Fruit fly (Drosophila melanogaster) whole organism, embryonic: Measurements from ENCODE around the gene Dif.

ENCODE experiments used
- C15 ChIP-seq: fragments of 200-800 bp; sonication (Bioruptor generic); IDR thresholded peaks from 3 replicates; pipeline ENCODE4 v1.3.6; 2022; ENCODE audit warnings: missing biosample characterization, missing genetic modification characterization
- CG11696 ChIP-seq: fragments of 200-800 bp; sonication (Bioruptor generic); IDR thresholded peaks from 2 replicates; pipeline ENCODE4 v1.3.6; 2022; ENCODE audit warnings: missing biosample characterization, missing genetic modification characterization
- CG16815 ChIP-seq: fragments of 200-800 bp; sonication (Bioruptor generic); optimal IDR thresholded peaks from 3 replicates; lab custom pipeline; 2017; ENCODE audit warnings: missing biosample characterization, mild to moderate bottlenecking, missing genetic modification characterization
- CG17568 ChIP-seq: fragments of 200-800 bp; sonication (Bioruptor generic); optimal IDR thresholded peaks from 2 replicates; lab custom pipeline; 2018; ENCODE audit warnings: missing biosample characterization, mild to moderate bottlenecking, missing genetic modification characterization, moderate library complexity
- CG17802 ChIP-seq: fragments of 200-800 bp; sonication (Bioruptor generic); optimal IDR thresholded peaks from 2 replicates; lab custom pipeline; 2018; ENCODE audit warnings: missing biosample characterization, mild to moderate bottlenecking, missing genetic modification characterization, moderate library complexity
- CG2116 ChIP-seq: fragments of 200-800 bp; sonication (Bioruptor generic); optimal IDR thresholded peaks from 3 replicates; lab custom pipeline; 2018; ENCODE audit warnings: missing biosample characterization, mild to moderate bottlenecking, missing genetic modification characterization
- CG30431 ChIP-seq: fragments of 200-800 bp; sonication (Bioruptor generic); optimal IDR thresholded peaks from 2 replicates; lab custom pipeline; 2017; ENCODE audit warnings: missing biosample characterization, missing genetic modification characterization
- CG31224 ChIP-seq: fragments of 200-800 bp; sonication (Bioruptor generic); IDR thresholded peaks from 2 replicates; pipeline ENCODE4 v1.3.6; 2022; ENCODE audit warnings: missing biosample characterization, missing genetic modification characterization
- CG34422 ChIP-seq: fragments of 200-800 bp; sonication (Bioruptor generic); IDR thresholded peaks from 3 replicates; pipeline ENCODE4 v1.3.6; 2022; ENCODE audit warnings: missing biosample characterization, missing genetic modification characterization
- CG4360 ChIP-seq: fragments of 200-800 bp; sonication (Bioruptor generic); IDR thresholded peaks from 2 replicates; pipeline ENCODE4 v1.3.6; 2022; ENCODE audit warnings: missing biosample characterization, missing genetic modification characterization
- CG6854 ChIP-seq: fragments of 200-800 bp; sonication (Bioruptor generic); optimal IDR thresholded peaks from 3 replicates; lab custom pipeline; 2017; ENCODE audit warnings: missing biosample characterization, mild to moderate bottlenecking, missing genetic modification characterization
- CG7745 ChIP-seq: fragments of 200-800 bp; sonication (Bioruptor generic); optimal IDR thresholded peaks from 2 replicates; lab custom pipeline; 2018; ENCODE audit warnings: missing biosample characterization, mild to moderate bottlenecking, missing genetic modification characterization, moderate library complexity
- CG7963 ChIP-seq: fragments of 200-800 bp; sonication (Bioruptor generic); IDR thresholded peaks from 3 replicates; pipeline ENCODE4 v1.3.6; 2022; ENCODE audit warnings: missing biosample characterization, missing genetic modification characterization; ENCODE audit not compliant: partially characterized antibody
- CG7987 ChIP-seq: fragments of 200-800 bp; sonication (Bioruptor generic); optimal IDR thresholded peaks from 2 replicates; lab custom pipeline; 2018; ENCODE audit warnings: missing biosample characterization, mild to moderate bottlenecking, missing genetic modification characterization, moderate library complexity
- CG9797 ChIP-seq: fragments of 200-800 bp; sonication (Bioruptor generic); optimal IDR thresholded peaks from 3 replicates; lab custom pipeline; 2018; ENCODE audit warnings: missing biosample characterization, mild to moderate bottlenecking, missing genetic modification characterization
- Dfd ChIP-seq, 2 experiments: fragments of >200 bp; optimal IDR thresholded peaks; 2 replicates each; lab custom pipeline; 2017; ENCODE audit warnings: missing biosample characterization in 2 of 2, missing genetic modification characterization in 2 of 2
- GATAe ChIP-seq: fragments of 200-800 bp; sonication (Bioruptor generic); conservative IDR thresholded peaks from 2 replicates; pipeline ENCODE4 v1.3.6; 2022; ENCODE audit warnings: missing biosample characterization, missing genetic modification characterization
- HLH3B ChIP-seq: fragments of 200-800 bp; sonication (Bioruptor generic); IDR thresholded peaks from 2 replicates; pipeline ENCODE4 v1.3.6; 2022; ENCODE audit warnings: missing biosample characterization, missing genetic modification characterization
- HLH54F ChIP-seq: fragments of 200-800 bp; sonication (Bioruptor generic); optimal IDR thresholded peaks from 3 replicates; lab custom pipeline; 2016; ENCODE audit warnings: missing biosample characterization, missing genetic modification characterization
- Hand ChIP-seq: fragments of 200-800 bp; sonication (Bioruptor generic); optimal IDR thresholded peaks from 2 replicates; lab custom pipeline; 2017; ENCODE audit warnings: mild to moderate bottlenecking, missing biosample characterization, missing genetic modification reagents, missing genetic modification characterization
- Hr51 ChIP-seq, 2 experiments: fragments of 200-800 bp; sonication (Bioruptor generic); optimal IDR thresholded peaks; 2 replicates in 1 of 2; 3 replicates in 1 of 2; lab custom pipeline; 2016 to 2018; ENCODE audit warnings: missing biosample characterization in 2 of 2, missing genetic modification characterization in 2 of 2, mild to moderate bottlenecking in 1 of 2, moderate library complexity in 1 of 2
- Hsf ChIP-seq: fragments of 200-800 bp; sonication (Bioruptor generic); optimal IDR thresholded peaks from 3 replicates; lab custom pipeline; 2016; ENCODE audit warnings: missing biosample characterization, missing genetic modification characterization
- MBD-R2 ChIP-seq: fragments of 200-800 bp; sonication (Bioruptor generic); IDR thresholded peaks from 2 replicates; pipeline ENCODE4 v1.3.6; 2022; ENCODE audit warnings: missing biosample characterization, missing genetic modification characterization
- Med ChIP-seq: fragments of 200-800 bp; sonication (Bioruptor generic); peaks from one replicate; lab custom pipeline; 2016; ENCODE audit warnings: missing biosample characterization, missing genetic modification characterization, mild to moderate bottlenecking, inconsistent platforms, moderate library complexity
- NC2β ChIP-seq: fragments of 200-800 bp; sonication (Bioruptor generic); optimal IDR thresholded peaks from 2 replicates; lab custom pipeline; 2016; ENCODE audit warnings: missing biosample characterization, missing genetic modification characterization
- Oaz ChIP-seq: fragments of 200-800 bp; sonication (Bioruptor generic); IDR thresholded peaks from 2 replicates; pipeline ENCODE4 v1.3.6; 2022; ENCODE audit warnings: missing biosample characterization, missing genetic modification characterization
- Pdp1 ChIP-seq, 2 experiments: fragments of 200-800 bp; sonication (Bioruptor generic); optimal IDR thresholded peaks; 3 replicates each; lab custom pipeline; 2016; ENCODE audit warnings: missing biosample characterization in 2 of 2, missing genetic modification characterization in 2 of 2, mild to moderate bottlenecking in 1 of 2, moderate library complexity in 1 of 2
- Ptx1 ChIP-seq: fragments of 200-800 bp; sonication (Bioruptor generic); IDR thresholded peaks from 2 replicates; pipeline ENCODE4 v1.3.6; 2022; ENCODE audit warnings: missing biosample characterization, missing genetic modification characterization
- Stat92E ChIP-seq, 3 experiments: fragments of >200 bp in 2 of 3; fragments of 200-800 bp in 1 of 3; sonication (Bioruptor generic) in 1 of 3; optimal IDR thresholded peaks; 2 replicates each; lab custom pipeline; 2017 to 2019; ENCODE audit warnings: missing biosample characterization in 3 of 3, missing genetic modification characterization in 3 of 3, mild to moderate bottlenecking in 1 of 3, moderate library complexity in 1 of 3
- al ChIP-seq: fragments of 200-800 bp; sonication (Bioruptor generic); IDR thresholded peaks from 2 replicates; pipeline ENCODE4 v1.3.6; 2022; ENCODE audit warnings: missing biosample characterization, missing genetic modification characterization
- chinmo ChIP-seq: fragments of 200-800 bp; sonication (Bioruptor generic); IDR thresholded peaks from 4 replicates; pipeline ENCODE4 v1.3.6; 2022; ENCODE audit warnings: missing biosample characterization, missing genetic modification characterization; ENCODE audit not compliant: partially characterized antibody
- emc ChIP-seq: fragments of 200-800 bp; sonication (Bioruptor generic); optimal IDR thresholded peaks from 2 replicates; lab custom pipeline; 2016; ENCODE audit warnings: missing biosample characterization, missing genetic modification characterization
- eyg ChIP-seq: fragments of 200-800 bp; sonication (Bioruptor generic); optimal IDR thresholded peaks from 3 replicates; lab custom pipeline; 2016; ENCODE audit warnings: missing biosample characterization, missing genetic modification characterization
- fd102C ChIP-seq: fragments of 200-800 bp; sonication (Bioruptor generic); optimal IDR thresholded peaks from 2 replicates; lab custom pipeline; 2018; ENCODE audit warnings: missing biosample characterization, mild to moderate bottlenecking, missing genetic modification characterization, moderate library complexity
- gsb ChIP-seq: fragments of 200-800 bp; sonication (Bioruptor generic); IDR thresholded peaks from 2 replicates; pipeline ENCODE4 v1.3.6; 2022; ENCODE audit warnings: missing biosample characterization, missing genetic modification characterization
- her ChIP-seq: fragments of 200-800 bp; sonication (Bioruptor generic); optimal IDR thresholded peaks from 2 replicates; lab custom pipeline; 2016; ENCODE audit warnings: missing biosample characterization, missing genetic modification characterization
- inv ChIP-seq: fragments of 200-800 bp; sonication (Bioruptor generic); IDR thresholded peaks from 2 replicates; pipeline ENCODE4 v1.3.6; 2022; ENCODE audit warnings: missing biosample characterization, missing genetic modification characterization; ENCODE audit not compliant: partially characterized antibody
- mirr ChIP-seq: fragments of 200-800 bp; sonication (Bioruptor generic); optimal IDR thresholded peaks from 3 replicates; lab custom pipeline; 2018; ENCODE audit warnings: missing biosample characterization, mild to moderate bottlenecking, missing genetic modification characterization
- nerfin-2 ChIP-seq: fragments of 200-800 bp; sonication (Bioruptor generic); IDR thresholded peaks from 2 replicates; pipeline ENCODE4 v1.3.6; 2022; ENCODE audit warnings: missing biosample characterization, missing genetic modification characterization; ENCODE audit not compliant: partially characterized antibody
- odd ChIP-seq: fragments of 200-800 bp; sonication (Bioruptor generic); optimal IDR thresholded peaks from 2 replicates; lab custom pipeline; 2017; ENCODE audit warnings: missing biosample characterization, mild to moderate bottlenecking, missing genetic modification characterization
- p53 ChIP-seq: fragments of 200-800 bp; sonication (Bioruptor generic); optimal IDR thresholded peaks from 2 replicates; lab custom pipeline; 2016; ENCODE audit warnings: missing biosample characterization, missing genetic modification characterization
- sc ChIP-seq, 3 experiments: fragments of >200 bp in 2 of 3; fragments of 200-800 bp in 1 of 3; sonication (Bioruptor generic) in 1 of 3; optimal IDR thresholded peaks; 2 replicates in 2 of 3; 3 replicates in 1 of 3; lab custom pipeline; 2017; ENCODE audit warnings: mild to moderate bottlenecking in 1 of 3, missing biosample characterization in 1 of 3, missing genetic modification characterization in 1 of 3, missing genetic modification reagents in 1 of 3
- ssp ChIP-seq: fragments of 200-800 bp; sonication (Bioruptor generic); IDR thresholded peaks from 2 replicates; pipeline ENCODE4 v1.3.6; 2022; ENCODE audit warnings: missing biosample characterization, missing genetic modification characterization
- sug ChIP-seq: fragments of 200-800 bp; optimal IDR thresholded peaks from 2 replicates; lab custom pipeline; 2019; ENCODE audit warnings: missing biosample characterization, mild to moderate bottlenecking, missing genetic modification characterization, moderate library complexity
- ttk ChIP-seq: fragments of 200-800 bp; sonication (Bioruptor generic); IDR thresholded peaks from 2 replicates; pipeline ENCODE4 v2.1.2; 2022; ENCODE audit warnings: missing biosample characterization, missing genetic modification characterization
- tup ChIP-seq: fragments of 200-800 bp; sonication (Bioruptor generic); optimal IDR thresholded peaks from 2 replicates; lab custom pipeline; 2016; ENCODE audit warnings: missing biosample characterization, mild to moderate bottlenecking, missing genetic modification characterization, moderate library complexity
- zen2 ChIP-seq: fragments of 200-800 bp; sonication (Bioruptor generic); IDR thresholded peaks from 3 replicates; pipeline ENCODE4 v1.3.6; 2022; ENCODE audit warnings: missing biosample characterization, missing genetic modification characterization; ENCODE audit not compliant: partially characterized antibody

Dif gene

DNA sequence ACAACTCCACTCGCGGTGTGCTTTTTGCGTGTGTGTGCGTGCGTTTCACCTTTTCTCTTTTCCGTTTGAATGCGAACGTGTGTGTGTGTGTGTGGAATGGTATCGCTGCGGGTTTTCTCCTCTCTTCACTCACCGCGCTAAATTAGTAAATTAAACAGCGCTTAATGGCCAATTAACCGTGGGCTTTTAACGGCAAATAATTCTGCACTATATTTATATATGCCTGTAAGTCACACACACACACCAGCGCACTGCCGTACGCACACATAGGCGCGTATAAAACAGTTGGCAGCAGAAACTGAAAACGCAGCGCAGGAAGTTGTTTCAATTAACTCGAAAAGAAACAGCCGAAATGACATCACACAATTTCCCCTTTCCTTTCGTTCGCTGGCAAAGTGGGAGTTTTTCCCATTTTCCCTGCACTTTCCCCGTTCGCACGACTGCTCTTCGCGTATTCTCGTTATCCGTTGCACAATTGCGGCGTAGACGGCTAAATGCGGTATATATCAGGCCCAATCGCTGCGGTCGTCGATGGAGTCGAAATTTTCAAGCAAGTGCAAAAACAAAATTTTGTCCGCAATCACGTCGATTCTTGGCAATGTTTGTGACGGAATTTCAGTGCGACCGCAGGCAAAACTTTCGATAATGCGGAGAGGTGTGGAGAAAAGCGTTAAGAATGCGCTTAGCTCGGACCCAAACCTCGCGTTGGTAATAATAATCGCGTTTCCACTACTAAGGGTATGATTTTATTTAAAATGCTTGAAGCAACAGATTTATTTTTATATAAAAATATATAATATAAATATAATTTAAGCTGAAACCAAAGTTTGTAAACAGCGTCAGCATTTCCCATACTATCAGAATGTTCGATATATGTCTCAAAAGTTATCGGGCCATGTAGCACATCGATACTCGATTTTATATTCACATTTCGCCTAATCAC, 39.9 kb upstream of the Dif start, which contains the start of gene BicD (continued):
- TF ChIP-seq sc (optimal IDR thresholded peaks at IDR 0.05; lab: Kevin White, UChicago) (no peak), sc (GFP tag; optimal IDR thresholded peaks at IDR 0.05; lab: Kevin White, UChicago) (no peak), CG7963 (GFP tag; lab: Robert Waterston, UW) (0 out of 3 replicates have a peak, but pooled peaks have one; percentile 9), p53 (GFP tag; lab: Kevin White, UChicago) (peak; percentile 66), Ptx1 (GFP tag; lab: Robert Waterston, UW) (no peak), zen2 (GFP tag; lab: Robert Waterston, UW) (peak; percentile 50; the same call in 1 of the 3 replicates), Stat92E (GFP tag; optimal IDR thresholded peaks at IDR 0.05; lab: Kevin White, UChicago) (peak in 1 of 3 experiments; percentile 17), fd102C (GFP tag; lab: Kevin White, UChicago) (no peak), CG2116 (GFP tag; lab: Kevin White, UChicago) (peak; percentile 87), eyg (GFP tag; lab: Kevin White, UChicago) (no peak), her (GFP tag; lab: Kevin White, UChicago) (no peak), CG34422 (peak; percentile 59; the same call in 1 of the 3 replicates), chinmo (GFP tag; lab: Robert Waterston, UW) (0 out of 4 replicates have a peak, but pooled peaks have one; percentile 62), nerfin-2 (GFP tag; lab: Robert Waterston, UW) (peak; percentile 45), CG4360 (GFP tag; lab: Robert Waterston, UW) (no peak), NC2β (GFP tag; lab: Kevin White, UChicago) (no peak), CG6854 (GFP tag; lab: Kevin White, UChicago) (no peak), emc (GFP tag; lab: Kevin White, UChicago) (no peak), ssp (GFP tag; lab: Robert Waterston, UW) (peak; percentile 71), CG7987 (GFP tag; lab: Kevin White, UChicago) (no peak), MBD-R2 (peak; percentile 52), CG17802 (tag; lab: Kevin White, UChicago) (peak; percentile 46), sug (tag; lab: Kevin White, UChicago) (peak; percentile 30), CG30431 (GFP tag; lab: Kevin White, UChicago) (no peak), Med (GFP tag; lab: Kevin White, UChicago) (peak; percentile 76), HLH3B (no peak), gsb (no peak), CG17568 (GFP tag; lab: Kevin White, UChicago) (no peak), Hand (GFP tag; lab: Kevin White, UChicago) (no peak), al (GFP tag; lab: Robert Waterston, UW) (no peak), odd (peak; percentile 31), HLH54F (GFP tag; lab: Kevin White, UChicago) (no peak), tup (GFP tag; lab: Kevin White, UChicago) (no peak), C15 (no peak), ttk (GFP tag; lab: Robert Waterston, UW) (no peak), mirr (GFP tag; lab: Kevin White, UChicago) (no peak), CG7745 (tag; lab: Kevin White, UChicago) (peak; percentile 9), CG16815 (GFP tag; lab: Kevin White, UChicago) (no peak), Oaz (GFP tag; lab: Robert Waterston, UW) (no peak), CG11696 (no peak), GATAe (no peak), Hsf (no peak), Hr51 (GFP tag; optimal IDR thresholded peaks at IDR 0.05; lab: Kevin White, UChicago) (no peak), CG31224 (GFP tag; lab: Robert Waterston, UW) (no peak), CG9797 (GFP tag; lab: Kevin White, UChicago) (peak; percentile 80), inv (GFP tag; lab: Robert Waterston, UW) (peak; percentile 54), Pdp1 (GFP tag; optimal IDR thresholded peaks at IDR 0.05; lab: Kevin White, UChicago) (peak in 1 of 2 experiments; percentile 62), Dfd (GFP tag; optimal IDR thresholded peaks at IDR 0.05; lab: Kevin White, UChicago) (no peak)
